Worm (Caenorhabditis elegans): Measurements from ENCODE around the gene best-16.
A peak's percentile ranks its signal among the peaks of the same experiment; 100 is the strongest.

Gene best-16

ce11 chrIV:7186756-7187155, 8.9 kb downstream of the best-16 start, which contains the start of gene str-249:
Gene str-249 (minus strand): TSS chrIV:7186856.
- TF ChIP-seq ceh-82 (tag; optimal IDR thresholded peaks at IDR 0.05), result no peak
- TF ChIP-seq unc-39 (tag; optimal IDR thresholded peaks at IDR 0.05), result no peak

DNA sequence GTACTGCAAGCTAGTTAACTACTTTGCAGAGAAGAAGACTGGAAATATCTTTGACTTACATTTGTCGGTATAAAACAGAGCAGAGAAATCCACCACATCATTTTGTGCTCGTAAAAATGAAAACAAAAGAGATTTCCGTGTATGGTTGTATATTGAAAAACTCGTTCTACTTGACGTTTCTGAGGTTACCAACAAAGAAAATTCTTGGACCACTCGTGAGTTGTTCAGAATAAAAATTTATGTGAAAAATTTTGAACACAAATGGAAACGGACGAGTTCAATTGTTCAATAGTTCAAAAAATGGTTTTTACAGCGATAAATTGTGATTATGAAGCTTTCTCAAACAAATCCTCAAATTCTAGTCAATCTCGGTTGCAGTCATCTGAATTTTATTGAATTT, 11.0 kb downstream of the best-16 start, which contains the start of gene clec-179:
TSS of gene clec-179 (minus strand) at position 101 of the 400 bp plus-strand sequence.
- TF ChIP-seq crh-2 (tag; optimal IDR thresholded peaks at IDR 0.05) (no peak), snpc-4 (tag; optimal IDR thresholded peaks at IDR 0.05) (no peak), nhr-129 (tag; optimal IDR thresholded peaks at IDR 0.05) (no peak), R02D3.7 (tag; optimal IDR thresholded peaks at IDR 0.05) (no peak), alr-1 (tag; optimal IDR thresholded peaks at IDR 0.05) (no peak), ama-1 (optimal IDR thresholded peaks at IDR 0.05) (no peak), sem-4 (tag; optimal IDR thresholded peaks at IDR 0.05) (no peak), peb-1 (tag; optimal IDR thresholded peaks at IDR 0.05) (no peak), nhr-77 (tag; optimal IDR thresholded peaks at IDR 0.05) (no peak), unc-55 (GFP tag; optimal IDR thresholded peaks at IDR 0.05) (no peak), ceh-16 (tag; optimal IDR thresholded peaks at IDR 0.05) (no peak), nhr-12 (tag; optimal IDR thresholded peaks at IDR 0.05) (no peak), mbf-1 (tag; optimal IDR thresholded peaks at IDR 0.05) (no peak), ztf-4 (tag; optimal IDR thresholded peaks at IDR 0.05) (no peak)

ce11 chrIV:7182818-7183217, 12.8 kb downstream of the best-16 start:
- TF ChIP-seq nhr-129 (tag; optimal IDR thresholded peaks at IDR 0.05) (no peak), lin-39 (tag; optimal IDR thresholded peaks at IDR 0.05) (no peak), ama-1 (optimal IDR thresholded peaks at IDR 0.05) (no peak), lsy-2 (tag; optimal IDR thresholded peaks at IDR 0.05) (no peak)

DNA sequence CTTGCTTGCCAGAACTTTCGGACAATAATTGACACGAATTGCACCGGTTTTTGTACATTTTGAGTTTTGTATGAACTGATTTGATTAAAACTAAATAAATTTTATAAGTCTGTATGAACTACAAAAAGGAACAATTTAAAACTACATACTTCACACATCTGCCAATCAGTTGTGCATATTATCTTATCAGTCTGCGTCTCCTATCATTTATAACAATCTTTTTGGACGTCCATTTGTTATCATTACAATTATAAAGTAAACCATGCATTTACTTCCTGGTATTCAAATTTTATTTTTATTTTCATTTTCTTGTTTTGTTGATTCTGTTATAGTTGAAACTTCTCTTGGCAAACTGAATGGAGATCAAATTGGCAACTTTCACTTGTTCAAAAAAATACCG, 15.3 kb downstream of the best-16 start, which contains the start of gene cest-10:
TSS of gene cest-10 (plus strand) at position 254 of the 400 bp plus-strand sequence.
- TF ChIP-seq ztf-11 (tag; optimal IDR thresholded peaks at IDR 0.05) (no peak), sma-9 (GFP tag; optimal IDR thresholded peaks at IDR 0.05) (peak; percentile 29), sma-9 (tag; optimal IDR thresholded peaks at IDR 0.05) (no peak), blmp-1 (tag; optimal IDR thresholded peaks at IDR 0.05; ENCODE audit: insufficient read depth) (peak; percentile 9), nhr-11 (tag; optimal IDR thresholded peaks at IDR 0.05) (no peak), ama-1 (optimal IDR thresholded peaks at IDR 0.05) (no peak), dmd-4 (tag; optimal IDR thresholded peaks at IDR 0.05) (no peak), fos-1 (tag; optimal IDR thresholded peaks at IDR 0.05) (peak; percentile 65), nhr-10 (tag; optimal IDR thresholded peaks at IDR 0.05) (no peak), F13H6.1 (tag; optimal IDR thresholded peaks at IDR 0.05) (no peak), unc-62 (GFP tag; optimal IDR thresholded peaks at IDR 0.05) (no peak), C34F6.9 (tag; optimal IDR thresholded peaks at IDR 0.05) (no peak), ceh-82 (tag; optimal IDR thresholded peaks at IDR 0.05) (no peak), nhr-25 (tag; optimal IDR thresholded peaks at IDR 0.05) (peak; percentile 40), lin-13 (GFP tag; optimal IDR thresholded peaks at IDR 0.05) (no peak)

DNA sequence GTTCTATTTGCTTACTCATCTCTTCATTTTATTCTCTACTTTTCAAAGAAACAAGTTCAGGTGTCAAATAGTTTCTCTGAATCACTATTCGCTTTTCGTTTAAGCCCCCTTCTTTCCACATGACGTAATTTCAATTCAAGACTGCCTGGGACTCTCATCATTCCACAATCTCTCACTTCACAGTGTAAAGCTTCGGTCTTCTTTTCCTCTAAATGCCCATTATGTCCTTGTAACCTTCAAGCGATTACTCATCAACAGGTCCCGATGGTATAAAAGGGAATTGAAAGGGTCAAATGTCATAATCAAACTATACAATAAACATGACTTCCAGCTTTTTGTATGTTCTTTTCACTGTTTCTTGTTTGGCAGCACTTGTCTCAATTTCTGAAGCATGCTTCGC, 16.7 kb downstream of the best-16 start, which contains the start of gene C42D4.3:
TSS of gene C42D4.3 (plus strand) at position 298 of the 400 bp plus-strand sequence.
- TF ChIP-seq lin-39 (tag; optimal IDR thresholded peaks at IDR 0.05) (no peak), ZK546.5 (tag; optimal IDR thresholded peaks at IDR 0.05) (no peak), nhr-25 (tag; optimal IDR thresholded peaks at IDR 0.05) (peak; percentile 86), dmd-4 (tag; optimal IDR thresholded peaks at IDR 0.05) (no peak), fos-1 (tag; optimal IDR thresholded peaks at IDR 0.05) (peak; percentile 52)

- no peak for TF ChIP-seq nhr-25 (tag; optimal IDR thresholded peaks at IDR 0.05)
- TF ChIP-seq ceh-82 (tag; optimal IDR thresholded peaks at IDR 0.05), result no peak
- no peak for TF ChIP-seq unc-62 (GFP tag; optimal IDR thresholded peaks at IDR 0.05)
- TF ChIP-seq sem-4 (tag; optimal IDR thresholded peaks at IDR 0.05), result no peak
- no peak for TF ChIP-seq elt-1 (tag; optimal IDR thresholded peaks at IDR 0.05)
- TF ChIP-seq lsy-2 (tag; optimal IDR thresholded peaks at IDR 0.05), result no peak
- TF ChIP-seq mab-5 (tag; optimal IDR thresholded peaks at IDR 0.05), result no peak
- TF ChIP-seq unc-55 (GFP tag; optimal IDR thresholded peaks at IDR 0.05), result no peak
- no peak for TF ChIP-seq alr-1 (tag; optimal IDR thresholded peaks at IDR 0.05)
- TF ChIP-seq ZK546.5 (tag; optimal IDR thresholded peaks at IDR 0.05), result no peak
- TF ChIP-seq dmd-4 (tag; optimal IDR thresholded peaks at IDR 0.05), result no peak
- TF ChIP-seq peb-1 (tag; optimal IDR thresholded peaks at IDR 0.05), result no peak
- no peak for TF ChIP-seq ama-1 (optimal IDR thresholded peaks at IDR 0.05)
- no peak for TF ChIP-seq ztf-1 (GFP tag; conservative IDR thresholded peaks at IDR 0.05)
- no peak for TF ChIP-seq fos-1 (tag; optimal IDR thresholded peaks at IDR 0.05)
- no peak for TF ChIP-seq gmeb-1 (tag; optimal IDR thresholded peaks at IDR 0.05)
- no peak for TF ChIP-seq sma-9 (GFP tag; optimal IDR thresholded peaks at IDR 0.05)
- no peak for TF ChIP-seq sma-9 (tag; optimal IDR thresholded peaks at IDR 0.05)
Observed at ce11 chrIV:7176887-7177286, 18.7 kb downstream of the best-16 start, which contains the start of gene str-44. Gene str-44 (plus strand): TSS chrIV:7177187.
